Fruit fly (Drosophila melanogaster) whole organism, embryonic: Measurements from ENCODE around the gene Dhod.
A peak's percentile ranks its signal among the peaks of the same experiment; 100 is the strongest.

Experiments
- Antp ChIP-seq: fragments of 200-800 bp; sonication (Bioruptor generic); optimal IDR thresholded peaks from 3 replicates; lab custom pipeline; 2016; ENCODE audit warnings: missing biosample characterization, missing genetic modification characterization
- CG10147 ChIP-seq: fragments of 200-800 bp; sonication (Bioruptor generic); optimal IDR thresholded peaks from 2 replicates; lab custom pipeline; 2019; ENCODE audit warnings: missing biosample characterization, mild to moderate bottlenecking, missing genetic modification characterization, moderate library complexity
- CG11247 ChIP-seq: fragments of 200-800 bp; sonication (Bioruptor generic); IDR thresholded peaks from 2 replicates; pipeline ENCODE4 v1.3.6; 2022; ENCODE audit warnings: missing biosample characterization, missing genetic modification characterization
- CG11398 ChIP-seq: fragments of 200-800 bp; sonication (Bioruptor generic); optimal IDR thresholded peaks from 2 replicates; lab custom pipeline; 2016; ENCODE audit warnings: missing biosample characterization, missing genetic modification characterization
- CG13775 ChIP-seq: fragments of 200-800 bp; sonication (Bioruptor generic); optimal IDR thresholded peaks from 3 replicates; lab custom pipeline; 2017; ENCODE audit warnings: missing biosample characterization, mild to moderate bottlenecking, missing genetic modification characterization
- CG15601 ChIP-seq: fragments of 200-800 bp; sonication (Bioruptor generic); optimal IDR thresholded peaks from 3 replicates; lab custom pipeline; 2019; ENCODE audit warnings: missing biosample characterization, mild to moderate bottlenecking, missing genetic modification characterization, moderate library complexity
- CG2129 ChIP-seq: fragments of 200-800 bp; sonication (Bioruptor generic); IDR thresholded peaks from 2 replicates; pipeline ENCODE4 v1.3.6; 2022; ENCODE audit warnings: missing biosample characterization, missing genetic modification characterization; ENCODE audit not compliant: partially characterized antibody
- CG2678 ChIP-seq: fragments of 200-800 bp; sonication (Bioruptor generic); optimal IDR thresholded peaks from 3 replicates; lab custom pipeline; 2019; ENCODE audit warnings: missing biosample characterization, mild to moderate bottlenecking, missing genetic modification characterization, moderate library complexity
- CG2712 ChIP-seq: fragments of 200-800 bp; optimal IDR thresholded peaks from 3 replicates; lab custom pipeline; 2019; ENCODE audit warnings: missing biosample characterization, mild to moderate bottlenecking, missing genetic modification characterization, moderate library complexity
- CG3065 ChIP-seq: fragments of 200-800 bp; sonication (Bioruptor generic); optimal IDR thresholded peaks from 2 replicates; lab custom pipeline; 2016; ENCODE audit warnings: missing biosample characterization, missing genetic modification characterization
- CG33213 ChIP-seq: fragments of 200-800 bp; sonication (Bioruptor generic); optimal IDR thresholded peaks from 3 replicates; lab custom pipeline; 2016; ENCODE audit warnings: missing biosample characterization, missing genetic modification characterization
- CG3847 ChIP-seq: fragments of 200-800 bp; sonication (Bioruptor generic); IDR thresholded peaks from 2 replicates; pipeline ENCODE4 v1.3.6; 2022; ENCODE audit warnings: missing biosample characterization, missing genetic modification characterization
- CG43689 ChIP-seq: fragments of 200-800 bp; sonication (Bioruptor generic); IDR thresholded peaks from 2 replicates; pipeline ENCODE4 v1.3.6; 2022; ENCODE audit warnings: missing biosample characterization, missing genetic modification characterization
- CG5953 ChIP-seq: fragments of 200-800 bp; sonication (Bioruptor generic); IDR thresholded peaks from 2 replicates; pipeline ENCODE4 v1.3.6; 2022; ENCODE audit warnings: missing biosample characterization, missing genetic modification characterization
- CG6654 ChIP-seq: fragments of 200-800 bp; sonication (Bioruptor generic); optimal IDR thresholded peaks from 2 replicates; lab custom pipeline; 2017; ENCODE audit warnings: missing biosample characterization, mild to moderate bottlenecking, missing genetic modification characterization
- CG7963 ChIP-seq: fragments of 200-800 bp; sonication (Bioruptor generic); IDR thresholded peaks from 3 replicates; pipeline ENCODE4 v1.3.6; 2022; ENCODE audit warnings: missing biosample characterization, missing genetic modification characterization; ENCODE audit not compliant: partially characterized antibody
- CHES-1-like ChIP-seq: fragments of 200-800 bp; sonication (Bioruptor generic); optimal IDR thresholded peaks from 2 replicates; lab custom pipeline; 2016; ENCODE audit warnings: missing biosample characterization, missing genetic modification characterization
- Dfd ChIP-seq, 2 experiments: fragments of >200 bp; optimal IDR thresholded peaks; 2 replicates each; lab custom pipeline; 2017; ENCODE audit warnings: missing biosample characterization in 2 of 2, missing genetic modification characterization in 2 of 2
- Doc3 ChIP-seq: fragments of 200-800 bp; sonication (Bioruptor generic); IDR thresholded peaks from 3 replicates; pipeline ENCODE4 v1.3.6; 2022; ENCODE audit warnings: missing biosample characterization, missing genetic modification characterization; ENCODE audit not compliant: partially characterized antibody
- Gug ChIP-seq: fragments of 200-800 bp; sonication (Bioruptor generic); IDR thresholded peaks from 4 replicates; pipeline ENCODE4 v1.3.6; 2022; ENCODE audit warnings: missing biosample characterization, missing genetic modification characterization
- HLH54F ChIP-seq: fragments of 200-800 bp; sonication (Bioruptor generic); optimal IDR thresholded peaks from 3 replicates; lab custom pipeline; 2016; ENCODE audit warnings: missing biosample characterization, missing genetic modification characterization
- HLHmδ ChIP-seq: fragments of 200-800 bp; sonication (Bioruptor generic); optimal IDR thresholded peaks from 2 replicates; lab custom pipeline; 2018; ENCODE audit warnings: missing biosample characterization, mild to moderate bottlenecking, missing genetic modification characterization, moderate library complexity
- Lhr ChIP-seq: fragments of 200-800 bp; sonication (Bioruptor generic); optimal IDR thresholded peaks from 3 replicates; lab custom pipeline; 2017; ENCODE audit warnings: mild to moderate bottlenecking, missing biosample characterization, missing genetic modification reagents, missing genetic modification characterization
- MBD-R2 ChIP-seq: fragments of 200-800 bp; sonication (Bioruptor generic); IDR thresholded peaks from 2 replicates; pipeline ENCODE4 v1.3.6; 2022; ENCODE audit warnings: missing biosample characterization, missing genetic modification characterization
- MESR4 ChIP-seq: fragments of 200-800 bp; sonication (Bioruptor generic); optimal IDR thresholded peaks from 2 replicates; lab custom pipeline; 2018; ENCODE audit warnings: missing biosample characterization, mild to moderate bottlenecking, missing genetic modification characterization, moderate library complexity
- Meics ChIP-seq: fragments of 200-800 bp; sonication (Bioruptor generic); optimal IDR thresholded peaks from 2 replicates; lab custom pipeline; 2017; ENCODE audit warnings: missing biosample characterization, mild to moderate bottlenecking, missing genetic modification characterization
- Nf-YA ChIP-seq: fragments of 200-800 bp; sonication (Bioruptor generic); IDR thresholded peaks from 2 replicates; pipeline ENCODE4 v1.3.6; 2022; ENCODE audit warnings: missing biosample characterization, missing genetic modification characterization
- Poxn ChIP-seq: fragments of 200-800 bp; sonication (Bioruptor generic); IDR thresholded peaks from 2 replicates; pipeline ENCODE4 v1.3.6; 2022; ENCODE audit warnings: missing biosample characterization, missing genetic modification characterization
- Ssrp ChIP-seq: fragments of 200-800 bp; sonication (Bioruptor generic); optimal IDR thresholded peaks from 2 replicates; lab custom pipeline; 2018; ENCODE audit warnings: missing biosample characterization, mild to moderate bottlenecking, missing genetic modification characterization, moderate library complexity
- Taf1 ChIP-seq: fragments of 200-800 bp; sonication (Bioruptor generic); IDR thresholded peaks from 2 replicates; pipeline ENCODE4 v1.3.6; 2022; ENCODE audit warnings: missing biosample characterization, missing genetic modification characterization
- aop ChIP-seq: fragments of 200-800 bp; sonication (Bioruptor generic); IDR thresholded peaks from 2 replicates; pipeline ENCODE4 v1.3.6; 2022; ENCODE audit warnings: missing biosample characterization, missing genetic modification characterization
- ap ChIP-seq: fragments of 200-800 bp; sonication (Bioruptor generic); IDR thresholded peaks from 2 replicates; pipeline ENCODE4 v1.3.6; 2022; ENCODE audit warnings: missing biosample characterization, missing genetic modification characterization
- bcd ChIP-seq: fragments of 200-800 bp; sonication (Bioruptor generic); optimal IDR thresholded peaks from 2 replicates; lab custom pipeline; 2017; ENCODE audit warnings: missing biosample characterization, mild to moderate bottlenecking, missing genetic modification characterization
- chinmo ChIP-seq: fragments of 200-800 bp; sonication (Bioruptor generic); IDR thresholded peaks from 4 replicates; pipeline ENCODE4 v1.3.6; 2022; ENCODE audit warnings: missing biosample characterization, missing genetic modification characterization; ENCODE audit not compliant: partially characterized antibody
- en ChIP-seq: fragments of 200-800 bp; sonication (Bioruptor generic); optimal IDR thresholded peaks from 2 replicates; lab custom pipeline; 2016; ENCODE audit warnings: missing biosample characterization, missing genetic modification characterization
- esg ChIP-seq: fragments of 200-800 bp; sonication (Bioruptor generic); conservative IDR thresholded peaks from 2 replicates; pipeline ENCODE4 v1.3.6; 2022; ENCODE audit warnings: missing biosample characterization, missing genetic modification characterization
- exex ChIP-seq: fragments of 200-800 bp; sonication (Bioruptor generic); optimal IDR thresholded peaks from 4 replicates; lab custom pipeline; 2018; ENCODE audit warnings: missing biosample characterization, mild to moderate bottlenecking, missing genetic modification characterization, moderate library complexity
- gro ChIP-seq: fragments of 200-800 bp; sonication (Bioruptor generic); optimal IDR thresholded peaks from 2 replicates; lab custom pipeline; 2016; ENCODE audit warnings: missing biosample characterization, missing genetic modification characterization
- inv ChIP-seq: fragments of 200-800 bp; sonication (Bioruptor generic); IDR thresholded peaks from 2 replicates; pipeline ENCODE4 v1.3.6; 2022; ENCODE audit warnings: missing biosample characterization, missing genetic modification characterization; ENCODE audit not compliant: partially characterized antibody
- mirr ChIP-seq: fragments of 200-800 bp; sonication (Bioruptor generic); optimal IDR thresholded peaks from 3 replicates; lab custom pipeline; 2018; ENCODE audit warnings: missing biosample characterization, mild to moderate bottlenecking, missing genetic modification characterization
- nau ChIP-seq: fragments of 200-800 bp; sonication (Bioruptor generic); optimal IDR thresholded peaks from 3 replicates; lab custom pipeline; 2017; ENCODE audit warnings: missing biosample characterization, mild to moderate bottlenecking, missing genetic modification characterization, missing genetic modification reagents
- p53 ChIP-seq: fragments of 200-800 bp; sonication (Bioruptor generic); optimal IDR thresholded peaks from 2 replicates; lab custom pipeline; 2016; ENCODE audit warnings: missing biosample characterization, missing genetic modification characterization
- pho ChIP-seq: fragments of 200-800 bp; sonication (Bioruptor generic); optimal IDR thresholded peaks from 2 replicates; lab custom pipeline; 2016; ENCODE audit warnings: missing biosample characterization, missing genetic modification characterization
- repo ChIP-seq: fragments of 200-800 bp; sonication (Bioruptor generic); optimal IDR thresholded peaks from 2 replicates; lab custom pipeline; 2016; ENCODE audit warnings: missing biosample characterization, missing genetic modification characterization
- ro ChIP-seq: fragments of 200-800 bp; sonication (Bioruptor generic); IDR thresholded peaks from 2 replicates; pipeline ENCODE4 v1.3.6; 2022; ENCODE audit warnings: missing biosample characterization, missing genetic modification characterization
- shn ChIP-seq: fragments of 200-800 bp; sonication (Bioruptor generic); optimal IDR thresholded peaks from 3 replicates; lab custom pipeline; 2016; ENCODE audit warnings: missing biosample characterization, missing genetic modification characterization
- slbo ChIP-seq: fragments of 200-800 bp; sonication (Bioruptor generic); IDR thresholded peaks from 2 replicates; pipeline ENCODE4 v1.3.6; 2022; ENCODE audit warnings: missing biosample characterization, missing genetic modification characterization
- sr ChIP-seq: fragments of 200-800 bp; sonication (Bioruptor generic); IDR thresholded peaks from 3 replicates; pipeline ENCODE4 v1.3.6; 2022; ENCODE audit warnings: missing biosample characterization, missing genetic modification characterization
- toy ChIP-seq: fragments of 200-800 bp; sonication (Bioruptor generic); IDR thresholded peaks from 2 replicates; pipeline ENCODE4 v1.3.6; 2022; ENCODE audit warnings: missing biosample characterization, missing genetic modification characterization
- trem ChIP-seq: fragments of 200-800 bp; optimal IDR thresholded peaks from 3 replicates; lab custom pipeline; 2019; ENCODE audit warnings: missing biosample characterization, mild to moderate bottlenecking, missing genetic modification characterization, moderate library complexity

The Dhod gene

dm6 chr3R:8659907-8660660 lies 7.4 kb upstream of the Dhod start (continued):
- TF ChIP-seq CG33213 (GFP tag; lab: Kevin White, UChicago) (peak; percentile 75), CHES-1-like (GFP tag; lab: Kevin White, UChicago) (peak; percentile 73), Poxn (GFP tag; lab: Robert Waterston, UW) (no peak), toy (GFP tag; lab: Robert Waterston, UW) (no peak), Meics (peak; percentile 67), Doc3 (GFP tag; lab: Robert Waterston, UW) (peak; percentile 67), CG5953 (GFP tag; lab: Robert Waterston, UW) (no peak), repo (GFP tag; lab: Kevin White, UChicago) (no peak), Taf1 (no peak), aop (peak; percentile 30; the same call in 1 of the 2 replicates), MBD-R2 (GFP tag; lab: Robert Waterston, UW) (peak; percentile 78), trem (tag; lab: Kevin White, UChicago) (peak; percentile 88), Antp (peak; percentile 32), CG3065 (GFP tag; lab: Kevin White, UChicago) (peak; percentile 45), CG6654 (GFP tag; lab: Kevin White, UChicago) (no peak), esg (GFP tag; lab: Robert Waterston, UW) (no peak), CG7963 (GFP tag; lab: Robert Waterston, UW) (peak; percentile 91), mirr (GFP tag; lab: Kevin White, UChicago) (peak; percentile 29), HLHmδ (peak; percentile 27), exex (tag; lab: Kevin White, UChicago) (no peak), en (GFP tag; lab: Kevin White, UChicago) (no peak), CG3847 (peak; percentile 83), sr (GFP tag; lab: Robert Waterston, UW) (no peak), Dfd (GFP tag; optimal IDR thresholded peaks at IDR 0.05; lab: Kevin White, UChicago) (no peak), CG2712 (tag; lab: Kevin White, UChicago) (peak; percentile 67), slbo (GFP tag; lab: Robert Waterston, UW) (peak; percentile 65), CG43689 (no peak), gro (peak; percentile 85), shn (GFP tag; lab: Kevin White, UChicago) (peak; percentile 61), Nf-YA (GFP tag; lab: Robert Waterston, UW) (no peak), Ssrp (tag; lab: Kevin White, UChicago) (no peak), p53 (GFP tag; lab: Kevin White, UChicago) (peak; percentile 80), bcd (peak; percentile 45), ro (GFP tag; lab: Robert Waterston, UW) (no peak), CG11398 (GFP tag; lab: Kevin White, UChicago) (peak; percentile 4), Gug (no peak; the same call in 3 of the 4 replicates), HLH54F (GFP tag; lab: Kevin White, UChicago) (peak; percentile 12), CG13775 (GFP tag; lab: Kevin White, UChicago) (peak; percentile 7), inv (peak; percentile 87), CG2678 (peak; percentile 33), nau (no peak), pho (GFP tag; lab: Kevin White, UChicago) (peak; percentile 72), Lhr (GFP tag; lab: Kevin White, UChicago) (peak; percentile 90), CG11247 (GFP tag; lab: Robert Waterston, UW) (peak; percentile 35; the same call in 1 of the 2 replicates), ap (GFP tag; lab: Robert Waterston, UW) (no peak), chinmo (GFP tag; lab: Robert Waterston, UW) (peak; percentile 93; the same call in 3 of the 4 replicates), MESR4 (GFP tag; lab: Kevin White, UChicago) (peak; percentile 95), CG10147 (GFP tag; lab: Kevin White, UChicago) (peak; percentile 26), CG2129 (GFP tag; lab: Robert Waterston, UW) (peak; percentile 59), CG15601 (peak; percentile 60)
